Worm (Caenorhabditis elegans): ENCODE measurements around the gene dec-7.

DNA sequence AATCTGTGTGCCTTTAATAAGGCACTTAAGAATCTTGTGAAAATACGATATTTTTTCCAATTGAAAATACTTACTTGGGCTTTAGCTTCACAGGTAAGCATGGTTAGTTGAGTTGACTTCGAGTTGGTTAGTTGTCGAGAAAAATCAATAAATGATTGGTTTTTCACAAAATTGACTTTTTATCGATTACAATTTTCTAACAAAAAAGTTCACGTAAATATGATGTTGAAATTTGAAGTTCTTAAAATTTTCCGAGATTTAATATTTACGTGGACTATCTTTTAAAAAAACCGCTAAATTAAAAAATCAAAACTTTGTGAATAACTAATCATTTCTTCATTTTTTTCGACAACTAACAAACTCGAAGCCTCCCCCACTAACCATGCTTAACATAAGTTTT, 11.4 kb upstream of the dec-7 start, which contains the start of gene F40F12.3:
- no peak for TF ChIP-seq lin-13 (GFP tag; optimal IDR thresholded peaks at IDR 0.05)
- TF ChIP-seq egl-27 (tag; optimal IDR thresholded peaks at IDR 0.05): no peak
- TF ChIP-seq nhr-25 (tag; optimal IDR thresholded peaks at IDR 0.05): no peak
- no peak for TF ChIP-seq sma-3 (GFP tag; optimal IDR thresholded peaks at IDR 0.05)
- TF ChIP-seq nhr-6 (tag; optimal IDR thresholded peaks at IDR 0.05): no peak
- no peak for TF ChIP-seq lin-39 (tag; optimal IDR thresholded peaks at IDR 0.05)
- no peak for TF ChIP-seq ZK546.5 (tag; optimal IDR thresholded peaks at IDR 0.05)
- TF ChIP-seq nhr-12 (tag; optimal IDR thresholded peaks at IDR 0.05): no peak
- TF ChIP-seq ztf-4 (tag; optimal IDR thresholded peaks at IDR 0.05): no peak
- no peak for TF ChIP-seq ama-1 (optimal IDR thresholded peaks at IDR 0.05)

Measured in whole organism, L2 larva.